Fruit fly (Drosophila melanogaster): ENCODE results near the gene CalpC.
A peak's percentile ranks its signal among the peaks of the same experiment; 100 is the strongest.

Gene CalpC

dm6 chrX:16335107-16335642 is 9.6 kb downstream of the CalpC start (continued):
- no peak for TF ChIP-seq Myc (optimal IDR thresholded peaks at IDR 0.05)
- TF ChIP-seq brk (GFP tag; optimal IDR thresholded peaks at IDR 0.05): no peak
- TF ChIP-seq GATAd (GFP tag; optimal IDR thresholded peaks at IDR 0.05): no peak
- no peak for TF ChIP-seq N (GFP tag; optimal IDR thresholded peaks at IDR 0.05)

dm6 chrX:16350062-16350461 is 24.5 kb downstream of the CalpC start, which contains the start of gene sl:
TSS of gene sl (plus strand) at chrX:16350315.
- TF ChIP-seq Hnf4 (GFP tag; optimal IDR thresholded peaks at IDR 0.05) (no peak), HLH106 (tag; optimal IDR thresholded peaks at IDR 0.05) (no peak), N (GFP tag; optimal IDR thresholded peaks at IDR 0.05) (peak; percentile 80), woc (GFP tag; optimal IDR thresholded peaks at IDR 0.05) (peak; percentile 17), Myc (optimal IDR thresholded peaks at IDR 0.05) (peak; percentile 12)

DNA sequence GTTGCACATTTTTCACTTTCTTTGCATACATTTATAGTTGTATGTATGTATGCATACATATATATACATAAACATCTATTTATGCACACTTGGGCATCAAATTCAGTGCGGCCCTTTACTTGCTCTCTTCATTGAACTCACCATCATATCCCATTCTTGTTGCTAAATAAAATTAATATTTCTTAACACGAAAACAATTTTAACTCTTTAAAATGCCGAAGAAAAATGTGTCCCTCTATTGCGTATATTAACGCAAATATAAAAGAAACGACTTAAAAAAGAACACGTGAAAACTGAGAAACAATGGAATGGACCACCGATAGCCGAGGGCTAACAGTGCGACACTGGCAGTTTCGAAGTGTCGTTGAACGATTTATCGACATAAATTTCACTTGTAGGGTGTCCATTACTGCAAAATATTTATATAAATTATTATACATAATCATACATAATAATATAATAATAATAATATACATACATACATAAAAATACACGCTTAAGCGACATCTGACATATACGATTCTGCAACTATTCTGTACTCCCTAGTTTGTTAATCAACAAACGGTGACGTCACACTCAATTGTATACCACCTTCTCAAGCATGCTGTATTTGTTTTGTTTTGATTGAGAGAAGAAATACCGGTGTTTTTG is 33.2 kb downstream of the CalpC start, which contains the start of the genes U2af50 and PIG-Q:
Gene U2af50, minus strand, starts transcription at position 370 of the 651 bp plus-strand sequence.
Gene PIG-Q, plus strand, starts transcription at position 474 of the 651 bp plus-strand sequence.
- TF ChIP-seq ey (GFP tag; optimal IDR thresholded peaks at IDR 0.05) (peak; percentile 56), HLH106 (tag; optimal IDR thresholded peaks at IDR 0.05) (peak; percentile 92), Myc (optimal IDR thresholded peaks at IDR 0.05) (peak; percentile 5), Dif (GFP tag; optimal IDR thresholded peaks at IDR 0.05; ENCODE audit: partially characterized antibody) (peak; percentile 5), sv (GFP tag; optimal IDR thresholded peaks at IDR 0.05) (peak; percentile 76), dmrt93B (GFP tag; optimal IDR thresholded peaks at IDR 0.05) (no peak), Sp1 (GFP tag; optimal IDR thresholded peaks at IDR 0.05) (peak; percentile 90), psq (GFP tag; optimal IDR thresholded peaks at IDR 0.05) (peak; percentile 82), Rel (GFP tag; optimal IDR thresholded peaks at IDR 0.05) (peak; percentile 14), Rel (tag; optimal IDR thresholded peaks at IDR 0.05) (peak; percentile 74), GATAd (GFP tag; optimal IDR thresholded peaks at IDR 0.05) (peak; percentile 26), dsf (GFP tag; optimal IDR thresholded peaks at IDR 0.05; ENCODE audit: borderline replicate concordance) (no peak), jim (GFP tag; optimal IDR thresholded peaks at IDR 0.05) (no peak), N (GFP tag; optimal IDR thresholded peaks at IDR 0.05) (no peak), foxo (GFP tag; optimal IDR thresholded peaks at IDR 0.05) (peak in 1 of 2 experiments; percentile 86), sage (GFP tag; optimal IDR thresholded peaks at IDR 0.05) (peak; percentile 51), OdsH (GFP tag; optimal IDR thresholded peaks at IDR 0.05) (peak; percentile 63), woc (GFP tag; optimal IDR thresholded peaks at IDR 0.05) (peak; percentile 45), Dfd (GFP tag; optimal IDR thresholded peaks at IDR 0.05) (no peak), Hnf4 (GFP tag; optimal IDR thresholded peaks at IDR 0.05) (peak; percentile 76), rgr (GFP tag; optimal IDR thresholded peaks at IDR 0.05) (peak; percentile 82), br (GFP tag; optimal IDR thresholded peaks at IDR 0.05) (no peak), CG9705 (GFP tag; optimal IDR thresholded peaks at IDR 0.05) (peak; percentile 84)

- TF ChIP-seq dl (GFP tag; optimal IDR thresholded peaks at IDR 0.05; ENCODE audit: insufficient read depth in 1 of 2, partially characterized antibody in 2 of 2) (no peak), Sp1 (GFP tag; optimal IDR thresholded peaks at IDR 0.05) (no peak), N (GFP tag; optimal IDR thresholded peaks at IDR 0.05) (peak; percentile 5), Dfd (GFP tag; optimal IDR thresholded peaks at IDR 0.05) (no peak), lola (GFP tag; optimal IDR thresholded peaks at IDR 0.05) (no peak), woc (GFP tag; optimal IDR thresholded peaks at IDR 0.05) (peak; percentile 54), Jra (GFP tag; optimal IDR thresholded peaks at IDR 0.05) (no peak), OdsH (GFP tag; optimal IDR thresholded peaks at IDR 0.05) (no peak), foxo (GFP tag; optimal IDR thresholded peaks at IDR 0.05) (no peak), dsf (GFP tag; optimal IDR thresholded peaks at IDR 0.05; ENCODE audit: borderline replicate concordance) (no peak), CG32264 (GFP tag; optimal IDR thresholded peaks at IDR 0.05) (no peak), Hnf4 (GFP tag; optimal IDR thresholded peaks at IDR 0.05) (peak; percentile 20), Mio (GFP tag; optimal IDR thresholded peaks at IDR 0.05) (no peak), fru (GFP tag; optimal IDR thresholded peaks at IDR 0.05) (peak; percentile 38), CG9705 (GFP tag; optimal IDR thresholded peaks at IDR 0.05) (no peak), Hr83 (GFP tag; optimal IDR thresholded peaks at IDR 0.05; ENCODE audit: poor library complexity, severe bottlenecking) (no peak), HLH106 (tag; optimal IDR thresholded peaks at IDR 0.05) (no peak), GATAd (GFP tag; optimal IDR thresholded peaks at IDR 0.05) (no peak), Rel (GFP tag; optimal IDR thresholded peaks at IDR 0.05) (no peak), Rel (tag; optimal IDR thresholded peaks at IDR 0.05) (no peak)
Measured at dm6 chrX:16361306-16361705, 35.7 kb downstream of the CalpC start, which contains the start of gene nonA. TSS of gene nonA (plus strand) at chrX:16361569.
